Worm (Caenorhabditis elegans) whole organism, L3 larva: ENCODE data around the gene ran-5.
"Not testable (repeated sequence)": the region's sequence is repeated elsewhere in the genome, so short reads cannot be mapped to it uniquely, and the experiment has no call there.

Source experiments
- R02D3.7 ChIP-seq: fragments of 150-350 bp; optimal IDR thresholded peaks from 2 replicates; lab custom pipeline; 2014; ENCODE audit warnings: missing biosample characterization, missing genetic modification characterization
- ZK546.5 ChIP-seq: sonication (generic microtip); optimal IDR thresholded peaks from 2 replicates; lab custom pipeline; 2017; ENCODE audit warnings: missing biosample characterization, missing genetic modification characterization
- aly-2 ChIP-seq: fragments of 150-350 bp; optimal IDR thresholded peaks from 2 replicates; lab custom pipeline; 2014; ENCODE audit warnings: missing biosample characterization, missing genetic modification characterization
- ama-1 ChIP-seq: fragments of 150-350 bp; optimal IDR thresholded peaks from 2 replicates; lab custom pipeline; 2018
- ceh-16 ChIP-seq: sonication (generic microtip); optimal IDR thresholded peaks from 2 replicates; lab custom pipeline; 2017; ENCODE audit warnings: missing biosample characterization, missing genetic modification characterization
- ceh-28 ChIP-seq: fragments of 150-350 bp; optimal IDR thresholded peaks from 2 replicates; lab custom pipeline; 2014; ENCODE audit warnings: missing biosample characterization, missing genetic modification reagents, missing genetic modification characterization
- ceh-82 ChIP-seq: fragments of 150-350 bp; optimal IDR thresholded peaks from 2 replicates; lab custom pipeline; 2014; ENCODE audit warnings: missing biosample characterization, missing genetic modification characterization
- daf-12 ChIP-seq: fragments of 150-350 bp; optimal IDR thresholded peaks from 2 replicates; lab custom pipeline; 2014; ENCODE audit warnings: missing biosample characterization, missing genetic modification reagents, missing genetic modification characterization
- egl-5 ChIP-seq: fragments of 150-350 bp; optimal IDR thresholded peaks from 2 replicates; lab custom pipeline; 2017; ENCODE audit warnings: missing biosample characterization, missing genetic modification reagents, missing genetic modification characterization, inconsistent platforms
- elt-2 ChIP-seq: sonication (generic microtip); optimal IDR thresholded peaks from 2 replicates; lab custom pipeline; 2016; ENCODE audit warnings: missing genetic modification reagents, mild to moderate bottlenecking, missing genetic modification characterization, missing compliant biosample characterization
- elt-3 ChIP-seq, 3 experiments: fragments of 150-350 bp in 1 of 3; sonication (generic microtip) in 2 of 3; optimal IDR thresholded peaks; 2 replicates in 2 of 3; 4 replicates in 1 of 3; lab custom pipeline; 2014 to 2017; ENCODE audit warnings: missing biosample characterization in 3 of 3, missing genetic modification characterization in 3 of 3
- eor-1 ChIP-seq, 2 experiments: fragments of 150-350 bp; optimal IDR thresholded peaks; 2 replicates each; lab custom pipeline; 2014 to 2018; ENCODE audit warnings: missing biosample characterization in 2 of 2, missing genetic modification characterization in 2 of 2
- fkh-10 ChIP-seq: sonication (generic microtip); optimal IDR thresholded peaks from 2 replicates; lab custom pipeline; 2017; ENCODE audit warnings: missing biosample characterization, missing genetic modification reagents, missing genetic modification characterization
- hmg-11 ChIP-seq: sonication (generic microtip); optimal IDR thresholded peaks from 2 replicates; lab custom pipeline; 2016; ENCODE audit warnings: missing genetic modification characterization, missing compliant biosample characterization
- jun-1 ChIP-seq: fragments of 150-350 bp; optimal IDR thresholded peaks from 2 replicates; lab custom pipeline; 2014; ENCODE audit warnings: missing biosample characterization, missing genetic modification reagents, missing genetic modification characterization
- lin-15B ChIP-seq: fragments of 150-350 bp; optimal IDR thresholded peaks from 2 replicates; lab custom pipeline; 2014; ENCODE audit warnings: missing biosample characterization, missing genetic modification characterization
- lin-39 ChIP-seq: fragments of 150-350 bp; optimal IDR thresholded peaks from 2 replicates; lab custom pipeline; 2018; ENCODE audit warnings: missing biosample characterization, missing genetic modification reagents, missing genetic modification characterization
- lsy-12 ChIP-seq: sonication (generic microtip); optimal IDR thresholded peaks from 2 replicates; lab custom pipeline; 2016; ENCODE audit warnings: mild to moderate bottlenecking, missing genetic modification characterization, missing compliant biosample characterization
- nfya-1 ChIP-seq: sonication (generic microtip); optimal IDR thresholded peaks from 2 replicates; lab custom pipeline; 2017; ENCODE audit warnings: missing genetic modification characterization, mild to moderate bottlenecking, missing compliant biosample characterization, antibody characterized with exemption, moderate library complexity; ENCODE audit not compliant: insufficient read depth
- nhr-11 ChIP-seq: fragments of 150-350 bp; optimal IDR thresholded peaks from 2 replicates; lab custom pipeline; 2014; ENCODE audit warnings: missing biosample characterization, missing genetic modification characterization
- nhr-12 ChIP-seq: fragments of 150-350 bp; optimal IDR thresholded peaks from 2 replicates; lab custom pipeline; 2014; ENCODE audit warnings: missing biosample characterization, missing genetic modification characterization
- nhr-23 ChIP-seq: fragments of 150-350 bp; optimal IDR thresholded peaks from 2 replicates; lab custom pipeline; 2014; ENCODE audit warnings: missing biosample characterization, missing genetic modification reagents, missing genetic modification characterization
- nhr-25 ChIP-seq: sonication (generic microtip); optimal IDR thresholded peaks from 2 replicates; lab custom pipeline; 2017; ENCODE audit warnings: missing biosample characterization, missing genetic modification characterization
- nhr-28 ChIP-seq: fragments of 150-350 bp; optimal IDR thresholded peaks from 2 replicates; lab custom pipeline; 2014; ENCODE audit warnings: missing biosample characterization, missing genetic modification characterization
- nhr-43 ChIP-seq: sonication (generic microtip); optimal IDR thresholded peaks from 2 replicates; lab custom pipeline; 2016; ENCODE audit warnings: mild to moderate bottlenecking, missing genetic modification characterization, missing compliant biosample characterization; ENCODE audit not compliant: poor library complexity, severe bottlenecking
- pha-4 ChIP-seq: fragments of 150-350 bp; optimal IDR thresholded peaks from 2 replicates; lab custom pipeline; 2014; ENCODE audit warnings: missing biosample characterization, missing genetic modification reagents, missing genetic modification characterization
- pqm-1 ChIP-seq: fragments of 150-350 bp; optimal IDR thresholded peaks from 2 replicates; lab custom pipeline; 2017; ENCODE audit warnings: missing biosample characterization, missing genetic modification characterization, inconsistent platforms
- sea-2 ChIP-seq: fragments of 150-350 bp; sonication (generic microtip); optimal IDR thresholded peaks from 4 replicates; lab custom pipeline; 2014; ENCODE audit warnings: missing biosample characterization, missing genetic modification reagents, missing genetic modification characterization
- skn-1 ChIP-seq: fragments of 150-350 bp; optimal IDR thresholded peaks from 2 replicates; lab custom pipeline; 2014; ENCODE audit warnings: missing biosample characterization, missing genetic modification characterization
- snpc-4 ChIP-seq: fragments of 150-350 bp; optimal IDR thresholded peaks from 2 replicates; lab custom pipeline; 2014; ENCODE audit warnings: missing biosample characterization, missing genetic modification characterization
- tbx-2 ChIP-seq: sonication (generic microtip); optimal IDR thresholded peaks from 2 replicates; lab custom pipeline; 2016; ENCODE audit warnings: mild to moderate bottlenecking, missing genetic modification characterization, missing compliant biosample characterization
- unc-39 ChIP-seq: sonication (generic microtip); optimal IDR thresholded peaks from 4 replicates; lab custom pipeline; 2017; ENCODE audit warnings: missing biosample characterization, missing genetic modification characterization
- ztf-11 ChIP-seq: fragments of 150-350 bp; optimal IDR thresholded peaks from 2 replicates; lab custom pipeline; 2014; ENCODE audit warnings: missing biosample characterization, missing genetic modification characterization

The ran-5 gene

DNA sequence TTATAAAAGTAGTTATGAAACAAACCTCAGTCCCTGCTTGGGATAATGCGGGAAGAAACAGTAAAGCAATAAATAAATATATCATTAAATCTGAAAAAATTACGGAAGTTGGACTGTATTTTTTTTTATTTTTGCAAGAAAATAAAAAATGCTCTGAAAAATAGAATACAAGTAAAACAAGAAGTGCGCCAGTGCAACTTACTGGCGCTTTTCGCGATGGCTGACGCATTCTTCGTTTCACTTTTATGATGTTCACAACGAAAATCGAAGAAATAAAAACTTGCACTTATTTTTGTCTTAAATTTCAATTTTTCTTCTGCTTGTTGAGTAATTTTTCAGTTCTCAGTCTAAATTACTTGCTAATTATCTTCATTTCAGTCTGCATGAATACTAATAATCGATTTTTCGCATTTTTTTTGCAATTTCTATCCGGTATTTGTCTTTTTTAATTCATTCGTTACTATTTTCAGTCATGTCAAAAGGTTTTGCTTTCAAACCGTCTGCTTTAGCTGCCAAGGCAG lies at the start of gene ran-5, which contains the start of gene R12C12.6:
Gene ran-5 (plus strand): TSS at position 471 of the 521 bp plus-strand sequence.
Gene R12C12.6 (minus strand): TSS at position 229 of the 521 bp plus-strand sequence.
- TF ChIP-seq skn-1 (tag; lab: Kevin White, UChicago) (peak; percentile 40), aly-2 (tag; lab: Kevin White, UChicago) (peak; percentile 1), ceh-82 (tag; lab: Kevin White, UChicago) (no peak), lin-39 (peak; percentile 18), nfya-1 (tag; lab: Kevin White, UChicago) (peak; percentile 76), elt-2 (tag; lab: Kevin White, UChicago) (peak; percentile 59), egl-5 (tag; lab: Kevin White, UChicago) (peak; percentile 20), nhr-25 (tag; lab: Kevin White, UChicago) (peak; percentile 74), snpc-4 (peak; percentile 87), eor-1 (tag; optimal IDR thresholded peaks at IDR 0.05; lab: Kevin White, UChicago) (no peak), nhr-12 (tag; lab: Kevin White, UChicago) (no peak), lsy-12 (tag; lab: Kevin White, UChicago) (peak; percentile 79), lin-15B (tag; lab: Kevin White, UChicago) (peak; percentile 84), ama-1 (lab: Kevin White, UChicago) (no peak), nhr-28 (tag; lab: Kevin White, UChicago) (no peak), hmg-11 (tag; lab: Kevin White, UChicago) (peak; percentile 70), nhr-23 (tag; lab: Kevin White, UChicago) (peak; percentile 90), jun-1 (tag; lab: Kevin White, UChicago) (peak; percentile 52), nhr-43 (tag; lab: Kevin White, UChicago) (peak; percentile 85), ceh-28 (tag; lab: Kevin White, UChicago) (peak; percentile 62), nhr-11 (tag; lab: Kevin White, UChicago) (peak; percentile 35), sea-2 (GFP tag; lab: Kevin White, UChicago) (no peak), ztf-11 (no peak), R02D3.7 (peak; percentile 67), ZK546.5 (peak; percentile 20), fkh-10 (GFP tag; lab: Kevin White, UChicago) (peak; percentile 16), tbx-2 (peak; percentile 76), pha-4 (tag; lab: Kevin White, UChicago) (peak; percentile 83), unc-39 (tag; lab: Kevin White, UChicago) (no peak)
- TF ChIP-seq, all 47 proteins: peak for 21

DNA sequence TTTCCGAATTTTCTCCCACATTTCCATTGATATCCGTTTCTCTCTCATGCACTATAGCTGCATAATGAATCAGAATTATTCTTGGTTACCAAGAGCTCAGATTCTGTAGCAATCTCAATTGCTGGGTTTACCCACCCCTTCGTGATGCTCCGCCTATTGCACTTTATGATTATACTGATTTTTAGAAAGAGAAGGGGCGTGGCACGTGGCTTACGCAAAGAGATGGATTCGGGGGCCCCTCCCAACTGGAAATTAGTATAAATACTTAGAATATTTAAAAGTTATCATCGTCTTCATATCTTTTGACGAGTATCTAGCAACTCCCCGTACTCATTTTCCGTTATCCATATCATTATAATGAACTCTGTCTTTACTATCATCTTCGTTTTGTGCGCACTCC lies 47.8 kb upstream of the ran-5 start, which contains the start of gene ins-6:
Gene ins-6 (plus strand): TSS at position 301 of the 400 bp plus-strand sequence.
- TF ChIP-seq nhr-28 (tag; lab: Kevin White, UChicago) = no peak
- TF ChIP-seq lin-39 = no peak
- no peak for TF ChIP-seq pqm-1 (tag; lab: Kevin White, UChicago)
- no peak for TF ChIP-seq elt-2 (tag; lab: Kevin White, UChicago)
- TF ChIP-seq daf-12 = no peak

DNA sequence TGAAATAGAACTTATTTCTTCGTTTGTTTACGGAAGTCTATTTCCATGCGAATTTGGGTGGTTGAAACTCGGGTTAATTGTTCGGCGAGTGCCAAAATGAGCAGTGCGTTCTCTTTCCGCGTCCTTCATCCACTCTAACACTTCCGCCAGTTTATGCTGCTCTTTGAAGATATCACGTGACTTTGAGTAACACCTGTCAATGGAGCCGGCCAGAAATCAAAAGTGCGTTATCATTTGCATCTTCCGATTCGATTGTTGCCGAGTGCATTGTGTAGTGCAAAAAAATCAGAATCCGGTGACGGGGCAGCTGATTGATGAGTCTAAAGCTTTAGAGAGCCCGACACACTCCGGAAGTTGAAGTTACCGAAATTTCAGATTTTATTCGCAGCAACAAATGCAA lies 46.9 kb upstream of the ran-5 start:
- TF ChIP-seq sea-2 (GFP tag; lab: Kevin White, UChicago) (no peak), ceh-16 (tag; lab: Kevin White, UChicago) (no peak), nfya-1 (tag; lab: Kevin White, UChicago) (no peak), lsy-12 (tag; lab: Kevin White, UChicago) (no peak), fkh-10 (GFP tag; lab: Kevin White, UChicago) (no peak), jun-1 (tag; lab: Kevin White, UChicago) (no peak), nhr-25 (tag; lab: Kevin White, UChicago) (no peak), ama-1 (lab: Kevin White, UChicago) (no peak)

DNA sequence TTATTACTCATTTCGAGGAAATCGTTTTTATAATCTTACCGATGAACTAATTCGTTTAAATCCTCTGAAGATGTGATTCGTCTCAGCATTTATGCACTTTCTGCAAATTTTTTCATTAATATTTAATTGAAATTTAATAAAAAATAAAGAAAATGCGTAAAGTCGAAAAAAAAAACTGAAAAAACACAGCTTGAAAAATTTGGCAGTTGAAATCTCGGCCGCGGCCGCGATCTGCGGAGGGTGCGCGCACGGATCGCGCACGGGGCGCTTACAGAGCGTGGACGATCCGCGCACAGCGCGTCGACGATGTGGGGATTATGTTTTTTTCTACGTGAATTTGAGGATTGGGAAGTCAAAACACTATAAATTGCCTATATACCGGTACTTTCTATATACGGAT lies 39.0 kb upstream of the ran-5 start, which contains the start of gene ZK84.4:
Gene ZK84.4 (minus strand): TSS at position 101 of the 400 bp plus-strand sequence.
- not testable (repeated sequence) for TF ChIP-seq pqm-1 (tag; lab: Kevin White, UChicago); sea-2 (GFP tag; lab: Kevin White, UChicago); elt-3 (tag; optimal IDR thresholded peaks at IDR 0.05; lab: Kevin White, UChicago)
- TF ChIP-seq, all 47 proteins: peak for 0; not testable (repeated sequence) for 47
